Worm (Caenorhabditis elegans) whole organism, young adult: Measurements from ENCODE around the gene tag-322.
A peak's percentile ranks its signal among the peaks of the same experiment; 100 is the strongest.

ENCODE experiments used
- B0019.2 ChIP-seq: fragments of 200-800 bp; sonication (Bioruptor generic); conservative IDR thresholded peaks from 2 replicates; pipeline ENCODE4 v1.3.6; 2022; ENCODE audit warnings: missing genetic modification reagents, missing genetic modification characterization, missing compliant biosample characterization
- B0336.3 ChIP-seq: fragments of 200-800 bp; sonication (Bioruptor generic); IDR thresholded peaks from 2 replicates; pipeline ENCODE4 v1.3.6; 2022; ENCODE audit warnings: missing genetic modification characterization, missing compliant biosample characterization
- D2030.7 ChIP-seq: fragments of 200-800 bp; sonication (Bioruptor generic); IDR thresholded peaks from 2 replicates; pipeline ENCODE4 v1.3.6; 2022; ENCODE audit warnings: missing genetic modification reagents, missing genetic modification characterization, missing compliant biosample characterization
- F33H1.4 ChIP-seq: fragments of 200-800 bp; sonication (Bioruptor generic); IDR thresholded peaks from 2 replicates; pipeline ENCODE4 v1.3.6; 2022; ENCODE audit warnings: missing genetic modification reagents, missing genetic modification characterization, missing compliant biosample characterization
- F39B2.1 ChIP-seq: fragments of 200-800 bp; sonication (Bioruptor generic); IDR thresholded peaks from 2 replicates; pipeline ENCODE4 v1.3.6; 2022; ENCODE audit warnings: missing genetic modification reagents, missing genetic modification characterization, missing compliant biosample characterization
- F55B11.4 ChIP-seq: sonication (generic microtip); optimal IDR thresholded peaks from 2 replicates; lab custom pipeline; 2016; ENCODE audit warnings: missing compliant biosample characterization, missing genetic modification characterization, borderline replicate concordance; ENCODE audit not compliant: insufficient read depth
- K11D2.4 ChIP-seq: fragments of 200-800 bp; sonication (Bioruptor generic); IDR thresholded peaks from 2 replicates; pipeline ENCODE4 v1.3.6; 2022; ENCODE audit warnings: missing genetic modification reagents, missing genetic modification characterization, missing compliant biosample characterization
- Y53G8AR.9 ChIP-seq: fragments of 200-800 bp; sonication (Bioruptor generic); conservative IDR thresholded peaks from 2 replicates; pipeline ENCODE4 v1.3.6; 2022; ENCODE audit warnings: missing genetic modification reagents, missing genetic modification characterization, missing compliant biosample characterization
- Y79H2A.3 ChIP-seq: fragments of 200-800 bp; sonication (Bioruptor generic); conservative IDR thresholded peaks from 2 replicates; pipeline ENCODE4 v1.3.6; 2022; ENCODE audit warnings: missing genetic modification reagents, missing genetic modification characterization, missing compliant biosample characterization
- Y95B8A.8 ChIP-seq: fragments of 200-800 bp; sonication (Bioruptor generic); IDR thresholded peaks from 2 replicates; pipeline ENCODE4 v1.3.6; 2022; ENCODE audit warnings: missing genetic modification reagents, missing genetic modification characterization, missing compliant biosample characterization
- ZK185.1 ChIP-seq: sonication (generic microtip); optimal IDR thresholded peaks from 2 replicates; lab custom pipeline; 2016; ENCODE audit warnings: mild to moderate bottlenecking, missing genetic modification characterization, missing compliant biosample characterization; ENCODE audit not compliant: poor library complexity, severe bottlenecking
- attf-3 ChIP-seq: fragments of 200-800 bp; sonication (Bioruptor generic); conservative IDR thresholded peaks from 2 replicates; pipeline ENCODE4 v1.3.6; 2022; ENCODE audit warnings: missing genetic modification reagents, missing genetic modification characterization, missing compliant biosample characterization
- attf-6 ChIP-seq: fragments of 200-800 bp; sonication (Bioruptor generic); IDR thresholded peaks from 2 replicates; pipeline ENCODE4 v1.3.6; 2022; ENCODE audit warnings: missing genetic modification reagents, missing genetic modification characterization, missing compliant biosample characterization
- bed-1 ChIP-seq: fragments of 200-800 bp; sonication (Bioruptor generic); IDR thresholded peaks from 2 replicates; pipeline ENCODE4 v1.3.6; 2022; ENCODE audit warnings: missing genetic modification reagents, missing genetic modification characterization, missing compliant biosample characterization
- bed-2 ChIP-seq: fragments of 200-800 bp; sonication (Bioruptor generic); IDR thresholded peaks from 2 replicates; pipeline ENCODE4 v1.3.6; 2022; ENCODE audit warnings: missing genetic modification reagents, missing genetic modification characterization, missing compliant biosample characterization
- cebp-1 ChIP-seq, 2 experiments: fragments of 200-800 bp in 1 of 2; sonication (Bioruptor generic) in 1 of 2; sonication (generic microtip) in 1 of 2; IDR thresholded peaks in 1 of 2; optimal IDR thresholded peaks in 1 of 2; 2 replicates each; pipeline versions ENCODE4 v1.3.6 to Lab custom; 2017 to 2022; ENCODE audit warnings: missing compliant biosample characterization in 2 of 2, missing genetic modification characterization in 2 of 2, mild to moderate bottlenecking in 1 of 2, missing genetic modification reagents in 1 of 2, moderate library complexity in 1 of 2
- ceh-100 ChIP-seq: fragments of 200-800 bp; sonication (Bioruptor generic); IDR thresholded peaks from 2 replicates; pipeline ENCODE4 v1.3.6; 2022; ENCODE audit warnings: missing genetic modification reagents, missing genetic modification characterization, missing compliant biosample characterization
- ceh-58 ChIP-seq: fragments of 200-800 bp; sonication (Bioruptor generic); IDR thresholded peaks from 2 replicates; pipeline ENCODE4 v1.3.6; 2022; ENCODE audit warnings: missing genetic modification characterization, missing compliant biosample characterization
- ceh-79 ChIP-seq: sonication (generic microtip); optimal IDR thresholded peaks from 2 replicates; lab custom pipeline; 2017; ENCODE audit warnings: mild to moderate bottlenecking, missing genetic modification characterization, missing compliant biosample characterization
- die-1 ChIP-seq: sonication (generic microtip); optimal IDR thresholded peaks from 2 replicates; lab custom pipeline; 2016; ENCODE audit warnings: missing genotype, mild to moderate bottlenecking, missing genetic modification characterization, missing compliant biosample characterization
- dox-1 ChIP-seq: fragments of 200-800 bp; sonication (Bioruptor generic); IDR thresholded peaks from 2 replicates; pipeline ENCODE4 v1.3.6; 2022; ENCODE audit warnings: missing genetic modification reagents, missing genetic modification characterization, missing compliant biosample characterization
- efl-1 ChIP-seq: fragments of 150-350 bp; optimal IDR thresholded peaks from 2 replicates; lab custom pipeline; 2014; ENCODE audit warnings: missing biosample characterization, missing genetic modification reagents, missing genetic modification characterization
- ekl-4 ChIP-seq: fragments of 200-800 bp; sonication (Bioruptor generic); IDR thresholded peaks from 2 replicates; pipeline ENCODE4 v1.3.6; 2022; ENCODE audit warnings: missing genetic modification reagents, missing genetic modification characterization, missing compliant biosample characterization
- ets-4 ChIP-seq: fragments of 200-800 bp; sonication (Bioruptor generic); optimal IDR thresholded peaks from 2 replicates; lab custom pipeline; 2018; ENCODE audit warnings: mild to moderate bottlenecking, missing genetic modification characterization, missing compliant biosample characterization
- fkh-3 ChIP-seq: sonication (generic microtip); optimal IDR thresholded peaks from 2 replicates; lab custom pipeline; 2016; ENCODE audit warnings: mild to moderate bottlenecking, missing genetic modification characterization, missing compliant biosample characterization
- hmg-1.2 ChIP-seq: fragments of 200-800 bp; sonication (Bioruptor generic); IDR thresholded peaks from 2 replicates; pipeline ENCODE4 v1.3.6; 2022; ENCODE audit warnings: missing genetic modification reagents, missing genetic modification characterization, missing compliant biosample characterization
- hrde-1 ChIP-seq: sonication (generic microtip); optimal IDR thresholded peaks from 2 replicates; lab custom pipeline; 2016; ENCODE audit warnings: missing genetic modification characterization, mild to moderate bottlenecking, missing compliant biosample characterization, moderate library complexity, missing genotype, missing genetic modification reagents, borderline replicate concordance
- lin-54 ChIP-seq: fragments of 200-800 bp; sonication (Bioruptor generic); optimal IDR thresholded peaks from 2 replicates; lab custom pipeline; 2018; ENCODE audit warnings: mild to moderate bottlenecking, missing genetic modification characterization, missing compliant biosample characterization
- lsl-1 ChIP-seq: fragments of 200-800 bp; sonication (Bioruptor generic); optimal IDR thresholded peaks from 2 replicates; lab custom pipeline; 2018; ENCODE audit warnings: mild to moderate bottlenecking, missing genetic modification characterization, moderate library complexity, missing compliant biosample characterization
- madf-3 ChIP-seq: fragments of 200-800 bp; sonication (Bioruptor generic); IDR thresholded peaks from 2 replicates; pipeline ENCODE4 v1.3.6; 2022; ENCODE audit warnings: missing genetic modification reagents, missing genetic modification characterization, missing compliant biosample characterization
- madf-6 ChIP-seq: fragments of 200-800 bp; sonication (Bioruptor generic); IDR thresholded peaks from 2 replicates; pipeline ENCODE4 v1.3.6; 2022; ENCODE audit warnings: missing genetic modification reagents, missing genetic modification characterization, missing compliant biosample characterization
- mcd-1 ChIP-seq: fragments of 200-800 bp; sonication (Bioruptor generic); IDR thresholded peaks from 2 replicates; pipeline ENCODE4 v1.3.6; 2022; ENCODE audit warnings: missing genetic modification reagents, missing genetic modification characterization, missing compliant biosample characterization
- nfya-2 ChIP-seq: fragments of 200-800 bp; sonication (Bioruptor generic); IDR thresholded peaks from 2 replicates; pipeline ENCODE4 v1.3.6; 2022; ENCODE audit warnings: missing genetic modification reagents, missing genetic modification characterization, missing compliant biosample characterization
- nfyb-1 ChIP-seq: fragments of 200-800 bp; sonication (Bioruptor generic); IDR thresholded peaks from 2 replicates; pipeline ENCODE4 v1.3.6; 2022; ENCODE audit warnings: missing genetic modification reagents, missing genetic modification characterization, missing compliant biosample characterization
- pbrm-1 ChIP-seq: fragments of 200-800 bp; sonication (Bioruptor generic); IDR thresholded peaks from 2 replicates; pipeline ENCODE4 v1.3.6; 2022; ENCODE audit warnings: missing genetic modification reagents, missing genetic modification characterization, missing compliant biosample characterization
- pha-4 ChIP-seq: fragments of 150-350 bp; sonication (generic microtip); optimal IDR thresholded peaks from 2 replicates; lab custom pipeline; 2014; ENCODE audit warnings: missing biosample characterization, missing genetic modification reagents, missing genetic modification characterization
- sea-2 ChIP-seq: fragments of 200-800 bp; sonication (Bioruptor generic); IDR thresholded peaks from 2 replicates; pipeline ENCODE4 v1.3.6; 2022; ENCODE audit warnings: missing genetic modification characterization, missing compliant biosample characterization
- snpc-1.3 ChIP-seq: sonication (generic microtip); optimal IDR thresholded peaks from 2 replicates; lab custom pipeline; 2017; ENCODE audit warnings: missing genetic modification characterization, mild to moderate bottlenecking, missing compliant biosample characterization, antibody characterized with exemption, moderate library complexity, missing genotype, missing genetic modification reagents; ENCODE audit not compliant: insufficient read depth
- tbp1 ChIP-seq: fragments of 200-800 bp; sonication (Bioruptor generic); optimal IDR thresholded peaks from 2 replicates; lab custom pipeline; 2018; ENCODE audit warnings: mild to moderate bottlenecking, missing genetic modification characterization, missing compliant biosample characterization
- tlf-1 ChIP-seq: fragments of 200-800 bp; sonication (Bioruptor generic); optimal IDR thresholded peaks from 2 replicates; lab custom pipeline; 2018; ENCODE audit warnings: mild to moderate bottlenecking, missing genetic modification characterization, missing compliant biosample characterization
- unc-130 ChIP-seq: sonication (generic microtip); optimal IDR thresholded peaks from 2 replicates; lab custom pipeline; 2016; ENCODE audit warnings: missing genetic modification reagents, missing genetic modification characterization, missing compliant biosample characterization
- zfh-2 ChIP-seq: fragments of 200-800 bp; sonication (Bioruptor generic); conservative IDR thresholded peaks from 2 replicates; pipeline ENCODE4 v1.3.6; 2022; ENCODE audit warnings: missing genetic modification reagents, missing genetic modification characterization, missing compliant biosample characterization
- ztf-22 ChIP-seq: fragments of 200-800 bp; sonication (Bioruptor generic); optimal IDR thresholded peaks from 2 replicates; lab custom pipeline; 2018; ENCODE audit warnings: mild to moderate bottlenecking, missing genetic modification characterization, moderate library complexity, missing compliant biosample characterization
- ztf-28 ChIP-seq: fragments of 200-800 bp; sonication (Bioruptor generic); IDR thresholded peaks from 2 replicates; pipeline ENCODE4 v1.3.6; 2022; ENCODE audit warnings: missing genetic modification reagents, missing genetic modification characterization, missing compliant biosample characterization

The tag-322 gene

DNA sequence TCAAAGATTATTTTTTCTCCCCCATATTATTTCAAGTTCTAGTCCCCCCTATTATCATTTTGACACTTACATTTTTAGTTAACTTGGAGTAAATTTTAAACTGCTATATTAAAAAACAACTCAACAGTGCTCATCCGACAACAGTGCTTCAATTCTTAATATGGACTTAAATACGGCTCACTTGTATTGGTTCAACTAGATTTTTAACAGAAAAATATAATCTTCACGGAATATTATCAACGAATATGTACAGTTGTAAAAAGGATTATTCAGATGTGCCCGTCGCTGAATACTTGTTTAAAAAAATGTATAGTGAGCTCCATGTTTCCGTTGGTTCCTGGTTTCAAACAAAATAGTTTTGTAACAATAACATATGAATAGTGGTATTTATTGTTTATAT, 15.0 kb upstream of the tag-322 start (continued):
- TF ChIP-seq sea-2 (no peak), ZK185.1 (tag; lab: Kevin White, UChicago) (no peak), B0019.2 (no peak), K11D2.4 (GFP tag; lab: Robert Waterston, UW) (no peak), B0336.3 (GFP tag; lab: Robert Waterston, UW) (peak; percentile 69; the same call in 1 of the 2 replicates), hrde-1 (tag; lab: Kevin White, UChicago) (peak; percentile 94), ztf-22 (GFP tag; lab: Kevin White, UChicago) (no peak)

ce11 chrIV:7796432-7797113, 11.2 kb upstream of the tag-322 start, which contains the start of gene sgo-1:
sgo-1 (minus strand) TSS chrIV:7796482.
- TF ChIP-seq ceh-58 (GFP tag; lab: Robert Waterston, UW) = no peak
- peak; percentile 88 for TF ChIP-seq ekl-4 (GFP tag; lab: Robert Waterston, UW)
- no peak for TF ChIP-seq pha-4 (tag; lab: Kevin White, UChicago)
- peak; percentile 35; the same call in 1 of the 2 replicates for TF ChIP-seq cebp-1 (GFP tag; IDR thresholded peaks at IDR 0.05; lab: Robert Waterston, UW)
- no peak for TF ChIP-seq cebp-1 (tag; optimal IDR thresholded peaks at IDR 0.05; lab: Kevin White, UChicago)
- peak; percentile 97 for TF ChIP-seq lsl-1 (GFP tag; lab: Kevin White, UChicago)
- peak; percentile 41; the same call in 1 of the 2 replicates for TF ChIP-seq attf-3 (GFP tag; lab: Robert Waterston, UW)
- TF ChIP-seq nfya-2 = peak; percentile 70; the same call in 1 of the 2 replicates
- TF ChIP-seq lin-54 (GFP tag; lab: Kevin White, UChicago) = peak; percentile 91
- TF ChIP-seq ceh-100 (GFP tag; lab: Robert Waterston, UW) = peak; percentile 66; the same call in 1 of the 2 replicates
- TF ChIP-seq F33H1.4 (GFP tag; lab: Robert Waterston, UW) = peak; percentile 100
- TF ChIP-seq tbp1 (GFP tag; lab: Kevin White, UChicago) = peak; percentile 67
- 0 out of 2 replicates have a peak, but pooled peaks have one; percentile 62 for TF ChIP-seq F39B2.1 (GFP tag; lab: Robert Waterston, UW)
- TF ChIP-seq attf-6 (GFP tag; lab: Robert Waterston, UW) = peak; percentile 85
- TF ChIP-seq snpc-1.3 (tag; lab: Kevin White, UChicago) = peak; percentile 85
- peak; percentile 62; the same call in 1 of the 2 replicates for TF ChIP-seq nfyb-1
- peak; percentile 68 for TF ChIP-seq hmg-1.2
- no peak for TF ChIP-seq ZK185.1 (tag; lab: Kevin White, UChicago)
- TF ChIP-seq bed-1 (GFP tag; lab: Robert Waterston, UW) = no peak
- TF ChIP-seq B0336.3 (GFP tag; lab: Robert Waterston, UW) = peak; percentile 87
- peak; percentile 99 for TF ChIP-seq D2030.7
- TF ChIP-seq pbrm-1 (GFP tag; lab: Robert Waterston, UW) = peak; percentile 77; the same call in 1 of the 2 replicates
- TF ChIP-seq F55B11.4 (tag; lab: Kevin White, UChicago) = no peak
- TF ChIP-seq Y53G8AR.9 (GFP tag; lab: Robert Waterston, UW) = peak; percentile 90
- peak; percentile 73; the same call in 1 of the 2 replicates for TF ChIP-seq ztf-28 (GFP tag; lab: Robert Waterston, UW)
- no peak for TF ChIP-seq zfh-2 (GFP tag; lab: Robert Waterston, UW)
- peak; percentile 93 for TF ChIP-seq tlf-1
- peak; percentile 87 for TF ChIP-seq Y79H2A.3 (GFP tag; lab: Robert Waterston, UW)
- TF ChIP-seq bed-2 (GFP tag; lab: Robert Waterston, UW) = no peak
- TF ChIP-seq efl-1 (GFP tag; lab: Kevin White, UChicago) = peak; percentile 100
- TF ChIP-seq madf-6 (GFP tag; lab: Robert Waterston, UW) = peak; percentile 100
- TF ChIP-seq fkh-3 = no peak
- peak; percentile 97 for TF ChIP-seq madf-3 (GFP tag; lab: Robert Waterston, UW)
- no peak for TF ChIP-seq ets-4
- TF ChIP-seq die-1 (tag; lab: Kevin White, UChicago) = no peak
- TF ChIP-seq unc-130 = peak; percentile 87
- peak; percentile 91 for TF ChIP-seq dox-1 (GFP tag; lab: Robert Waterston, UW)
- TF ChIP-seq Y95B8A.8 (GFP tag; lab: Robert Waterston, UW) = peak; percentile 98
- no peak for TF ChIP-seq ceh-79 (tag; lab: Kevin White, UChicago)
- TF ChIP-seq mcd-1 = peak; percentile 78
